Worm (Caenorhabditis elegans): ENCODE results near the gene zig-13.

DNA sequence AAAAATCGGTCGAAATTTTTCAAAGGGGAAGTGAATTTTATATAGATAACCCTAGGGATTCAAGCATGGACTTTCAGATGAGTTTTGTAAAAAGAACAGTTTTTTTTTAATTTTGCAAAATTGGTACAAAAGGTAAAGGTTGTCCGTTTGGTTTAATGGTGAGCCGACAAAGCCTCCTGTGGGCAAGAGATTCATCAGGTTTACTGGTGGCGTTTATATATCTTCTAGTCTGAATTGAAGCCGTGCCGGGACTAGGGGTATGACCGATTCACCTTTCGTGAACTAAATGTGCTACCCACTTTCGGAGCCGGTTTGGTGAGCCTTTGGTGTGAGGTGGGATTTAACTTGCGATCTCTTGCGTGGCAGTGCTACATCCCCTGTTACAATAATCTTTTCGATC lies 21.6 kb upstream of the zig-13 start:
- no peak for TF ChIP-seq fos-1 (tag; optimal IDR thresholded peaks at IDR 0.05)
- TF ChIP-seq aly-2 (tag; optimal IDR thresholded peaks at IDR 0.05) = no peak
- no peak for TF ChIP-seq R02D3.7 (tag; optimal IDR thresholded peaks at IDR 0.05)
- no peak for TF ChIP-seq unc-62 (GFP tag; optimal IDR thresholded peaks at IDR 0.05)
- no peak for TF ChIP-seq nhr-25 (tag; optimal IDR thresholded peaks at IDR 0.05)
- no peak for TF ChIP-seq nhr-43 (tag; optimal IDR thresholded peaks at IDR 0.05; ENCODE audit: poor library complexity, severe bottlenecking)
- no peak for TF ChIP-seq pqm-1 (tag; optimal IDR thresholded peaks at IDR 0.05)
- no peak for TF ChIP-seq nhr-77 (tag; optimal IDR thresholded peaks at IDR 0.05)
- no peak for TF ChIP-seq nhr-67 (tag; optimal IDR thresholded peaks at IDR 0.05)
- TF ChIP-seq skn-1 (tag; optimal IDR thresholded peaks at IDR 0.05) = no peak
